Fruit fly (Drosophila melanogaster) whole organism, prepupa: Measurements from ENCODE around the gene CG18787.
A peak's percentile ranks its signal among the peaks of the same experiment; 100 is the strongest.
"Not testable (repeated sequence)": the region's sequence is repeated elsewhere in the genome, so short reads cannot be mapped to it uniquely, and the experiment has no call there.

Experiments
- CG10669 ChIP-seq: fragments of 200-800 bp; sonication (Bioruptor generic); optimal IDR thresholded peaks from 3 replicates; lab custom pipeline; 2018; ENCODE audit warnings: missing biosample characterization, mild to moderate bottlenecking, missing genetic modification characterization, moderate library complexity
- CG11294 ChIP-seq: fragments of 200-800 bp; sonication (Bioruptor generic); IDR thresholded peaks from 2 replicates; pipeline ENCODE4 v1.3.6; 2022; ENCODE audit warnings: missing biosample characterization, missing genetic modification characterization
- CG11762 ChIP-seq: fragments of 200-800 bp; sonication (Bioruptor generic); optimal IDR thresholded peaks from 3 replicates; lab custom pipeline; 2016; ENCODE audit warnings: missing biosample characterization, missing genetic modification characterization; ENCODE audit not compliant: insufficient read depth
- CG11902 ChIP-seq: fragments of 200-800 bp; sonication (Bioruptor generic); optimal IDR thresholded peaks from 3 replicates; lab custom pipeline; 2016; ENCODE audit warnings: missing biosample characterization, missing genetic modification characterization
- CG15336 ChIP-seq: fragments of 200-800 bp; sonication (Bioruptor generic); IDR thresholded peaks from 2 replicates; pipeline ENCODE4 v1.3.6; 2022; ENCODE audit warnings: missing biosample characterization, missing genetic modification characterization
- CG1621 ChIP-seq: fragments of 200-800 bp; sonication (Bioruptor generic); optimal IDR thresholded peaks from 3 replicates; lab custom pipeline; 2018; ENCODE audit warnings: missing biosample characterization, mild to moderate bottlenecking, missing genetic modification characterization
- CG6163 ChIP-seq: fragments of 200-800 bp; sonication (Bioruptor generic); IDR thresholded peaks from 3 replicates; pipeline ENCODE4 v1.3.6; 2022; ENCODE audit warnings: missing biosample characterization, missing genetic modification characterization
- CG7368 ChIP-seq: fragments of 200-800 bp; sonication (Bioruptor generic); optimal IDR thresholded peaks from 3 replicates; lab custom pipeline; 2016; ENCODE audit warnings: missing biosample characterization, missing genetic modification characterization
- CG8119 ChIP-seq: fragments of 200-800 bp; sonication (Bioruptor generic); IDR thresholded peaks from 3 replicates; pipeline ENCODE4 v1.3.6; 2022; ENCODE audit warnings: missing biosample characterization, missing genetic modification characterization
- CG8319 ChIP-seq: fragments of 200-800 bp; sonication (Bioruptor generic); optimal IDR thresholded peaks from 3 replicates; lab custom pipeline; 2016; ENCODE audit warnings: missing biosample characterization, missing genetic modification characterization
- CG8632 ChIP-seq: fragments of 200-800 bp; sonication (Bioruptor generic); optimal IDR thresholded peaks from 3 replicates; lab custom pipeline; 2016; ENCODE audit warnings: missing biosample characterization, missing genetic modification characterization
- Eip75B ChIP-seq: fragments of 200-800 bp; sonication (Bioruptor generic); optimal IDR thresholded peaks from 3 replicates; lab custom pipeline; 2016; ENCODE audit warnings: missing biosample characterization, missing genetic modification characterization
- Hr39 ChIP-seq: fragments of 200-800 bp; sonication (Bioruptor generic); optimal IDR thresholded peaks from 2 replicates; lab custom pipeline; 2016; ENCODE audit warnings: missing biosample characterization, missing genetic modification characterization
- Lpt ChIP-seq: fragments of 200-800 bp; sonication (Bioruptor generic); optimal IDR thresholded peaks from 3 replicates; lab custom pipeline; 2016; ENCODE audit warnings: missing biosample characterization, missing genetic modification characterization
- OdsH ChIP-seq: fragments of 200-800 bp; sonication (Bioruptor generic); optimal IDR thresholded peaks from 3 replicates; lab custom pipeline; 2016; ENCODE audit warnings: missing biosample characterization, missing genetic modification characterization
- Smox ChIP-seq: fragments of 200-800 bp; sonication (Bioruptor generic); optimal IDR thresholded peaks from 3 replicates; lab custom pipeline; 2016; ENCODE audit warnings: missing biosample characterization, missing genetic modification characterization
- Sox102F ChIP-seq: fragments of 200-800 bp; sonication (Bioruptor generic); optimal IDR thresholded peaks from 2 replicates; lab custom pipeline; 2016; ENCODE audit warnings: missing biosample characterization, mild to moderate bottlenecking, missing genetic modification characterization
- Sox14 ChIP-seq: fragments of 200-800 bp; sonication (Bioruptor generic); optimal IDR thresholded peaks from 3 replicates; lab custom pipeline; 2016; ENCODE audit warnings: missing biosample characterization, missing genetic modification characterization
- Sox15 ChIP-seq: fragments of 200-800 bp; sonication (Bioruptor generic); optimal IDR thresholded peaks from 3 replicates; lab custom pipeline; 2016; ENCODE audit warnings: missing biosample characterization, missing genetic modification characterization
- cyc ChIP-seq: fragments of 200-800 bp; sonication (Bioruptor generic); optimal IDR thresholded peaks from 3 replicates; lab custom pipeline; 2016; ENCODE audit warnings: missing biosample characterization, missing genetic modification characterization
- dac ChIP-seq: fragments of 200-800 bp; sonication (Bioruptor generic); optimal IDR thresholded peaks from 2 replicates; lab custom pipeline; 2017; ENCODE audit warnings: missing biosample characterization, mild to moderate bottlenecking, missing genetic modification characterization
- dsx ChIP-seq: fragments of 200-800 bp; optimal IDR thresholded peaks from 3 replicates; lab custom pipeline; 2019; ENCODE audit warnings: missing biosample characterization, mild to moderate bottlenecking, missing genetic modification characterization, moderate library complexity; ENCODE audit not compliant: poor library complexity, severe bottlenecking
- fkh ChIP-seq: fragments of 200-800 bp; sonication (Bioruptor generic); optimal IDR thresholded peaks from 3 replicates; lab custom pipeline; 2017; ENCODE audit warnings: missing biosample characterization, mild to moderate bottlenecking, missing genetic modification characterization, moderate library complexity
- lz ChIP-seq: fragments of 200-800 bp; sonication (Bioruptor generic); optimal IDR thresholded peaks from 3 replicates; lab custom pipeline; 2016; ENCODE audit warnings: missing biosample characterization, missing genetic modification characterization
- pdm3 ChIP-seq: fragments of 200-800 bp; sonication (Bioruptor generic); optimal IDR thresholded peaks from 3 replicates; lab custom pipeline; 2016; ENCODE audit warnings: missing biosample characterization, missing genetic modification characterization
- spab ChIP-seq: fragments of 200-800 bp; sonication (Bioruptor generic); optimal IDR thresholded peaks from 2 replicates; lab custom pipeline; 2017; ENCODE audit warnings: missing biosample characterization, mild to moderate bottlenecking, missing genetic modification characterization, missing genetic modification reagents
- svp ChIP-seq: fragments of 200-800 bp; sonication (Bioruptor generic); peaks from one replicate; lab custom pipeline; 2016; ENCODE audit warnings: missing biosample characterization, missing genetic modification characterization

CG18787 gene

DNA sequence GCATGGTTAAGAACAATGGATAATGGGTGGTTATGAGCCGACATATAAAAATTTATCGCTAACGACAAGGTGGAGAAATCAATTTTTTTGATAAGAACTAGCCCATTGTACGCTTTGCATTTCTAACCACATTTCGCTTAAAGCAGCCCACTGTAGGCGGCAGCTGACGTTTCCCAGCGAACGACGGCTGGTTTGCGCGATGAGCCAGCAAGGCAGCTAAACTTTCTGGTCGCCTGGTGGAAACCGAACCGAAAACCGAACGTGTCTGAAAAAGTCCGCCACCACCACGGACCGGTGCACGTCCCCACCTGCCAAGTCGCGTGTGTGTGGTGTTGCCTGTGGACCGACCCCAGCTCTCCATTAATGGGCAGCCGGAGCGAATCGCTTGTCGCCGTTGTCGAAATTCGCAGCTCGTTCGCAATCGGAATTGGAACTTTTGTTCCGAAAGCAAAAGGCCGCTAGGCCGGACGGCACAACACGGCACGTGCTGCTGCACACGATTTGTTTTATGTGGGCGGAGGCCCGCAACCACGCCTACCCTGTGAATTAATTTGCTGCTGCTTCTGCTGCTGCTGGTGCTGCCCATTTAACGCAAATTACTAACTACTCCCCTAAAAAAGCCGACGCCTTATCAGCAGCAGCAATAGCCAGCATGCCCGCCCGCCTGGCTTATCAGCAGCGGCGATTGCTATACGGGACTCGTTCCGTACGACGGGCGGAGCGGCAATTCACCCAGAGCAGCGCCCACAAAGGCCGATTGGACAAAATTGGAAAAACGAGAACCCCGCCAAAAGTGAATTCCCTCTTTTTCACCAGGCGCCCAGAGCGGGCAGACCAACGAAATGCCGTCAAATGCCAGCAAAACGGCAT lies 4.0 kb upstream of the CG18787 start (continued):
- no peak for TF ChIP-seq spab (GFP tag; lab: Kevin White, UChicago)
- no peak for TF ChIP-seq CG11902 (GFP tag; lab: Kevin White, UChicago)
- TF ChIP-seq CG15336 (GFP tag; lab: Robert Waterston, UW), result no peak
- peak; percentile 43 for TF ChIP-seq dsx
- TF ChIP-seq Sox15, result no peak
- TF ChIP-seq Eip75B (GFP tag; lab: Kevin White, UChicago), result no peak
- TF ChIP-seq CG8119 (GFP tag; lab: Robert Waterston, UW), result no peak
- TF ChIP-seq fkh (GFP tag; lab: Kevin White, UChicago), result no peak
- TF ChIP-seq CG8632 (GFP tag; lab: Kevin White, UChicago), result peak; percentile 28
- peak; percentile 47 for TF ChIP-seq pdm3 (GFP tag; lab: Kevin White, UChicago)
- TF ChIP-seq OdsH, result peak; percentile 42
- TF ChIP-seq CG11762 (GFP tag; lab: Kevin White, UChicago), result peak; percentile 16
- TF ChIP-seq dac (GFP tag; lab: Kevin White, UChicago), result no peak
- TF ChIP-seq CG6163 (GFP tag; lab: Robert Waterston, UW), result no peak
- TF ChIP-seq CG8319 (GFP tag; lab: Kevin White, UChicago), result no peak
- TF ChIP-seq CG7368 (GFP tag; lab: Kevin White, UChicago), result peak; percentile 30
- peak; percentile 42 for TF ChIP-seq Sox14 (GFP tag; lab: Kevin White, UChicago)
- TF ChIP-seq CG11294, result no peak
- peak; percentile 12 for TF ChIP-seq Smox (GFP tag; lab: Kevin White, UChicago)
- TF ChIP-seq, all 60 proteins: peak for 34

DNA sequence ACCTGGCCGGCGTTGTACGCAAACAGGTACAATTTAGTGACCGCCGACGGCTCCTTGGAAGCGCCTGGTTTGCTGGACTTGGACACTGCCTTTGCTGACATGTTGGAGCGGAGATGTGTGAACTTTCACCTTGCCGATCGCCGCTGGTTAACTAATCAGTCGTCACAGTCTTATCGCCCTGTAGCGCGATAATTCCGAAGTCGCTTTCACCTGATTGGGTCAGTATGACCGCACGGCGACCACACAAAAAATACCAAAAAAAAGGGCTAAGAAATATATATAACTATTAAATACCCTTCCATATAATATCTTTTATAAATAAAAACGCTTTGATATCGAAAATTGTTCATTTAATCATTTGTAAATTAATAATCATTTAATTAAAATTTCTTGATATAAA lies 2.9 kb upstream of the CG18787 start, which contains the start of gene Hacd1:
Gene Hacd1, minus strand, starts transcription at position 216 of the 400 bp plus-strand sequence.
- TF ChIP-seq Sox15, result no peak
- peak; percentile 92 for TF ChIP-seq svp
- no peak for TF ChIP-seq CG15336 (GFP tag; lab: Robert Waterston, UW)

dm6 chr2L:12001132-12001531 lies 2.0 kb upstream of the CG18787 start:
- TF ChIP-seq svp, result peak; percentile 55
- no peak for TF ChIP-seq CG1621 (tag; lab: Kevin White, UChicago)
- TF ChIP-seq lz (GFP tag; lab: Kevin White, UChicago), result no peak
- no peak for TF ChIP-seq fkh (GFP tag; lab: Kevin White, UChicago)
- TF ChIP-seq Lpt (GFP tag; lab: Kevin White, UChicago), result no peak
- TF ChIP-seq, all 60 proteins: peak for 1

- not testable (repeated sequence) for TF ChIP-seq cyc (GFP tag; lab: Kevin White, UChicago); svp; Sox14 (GFP tag; lab: Kevin White, UChicago)
Measured at dm6 chr2L:11996509-11996908, 2.6 kb downstream of the CG18787 start, which contains the start of gene Ada1-1. Gene Ada1-1, plus strand, starts transcription at chr2L:11996809.

DNA sequence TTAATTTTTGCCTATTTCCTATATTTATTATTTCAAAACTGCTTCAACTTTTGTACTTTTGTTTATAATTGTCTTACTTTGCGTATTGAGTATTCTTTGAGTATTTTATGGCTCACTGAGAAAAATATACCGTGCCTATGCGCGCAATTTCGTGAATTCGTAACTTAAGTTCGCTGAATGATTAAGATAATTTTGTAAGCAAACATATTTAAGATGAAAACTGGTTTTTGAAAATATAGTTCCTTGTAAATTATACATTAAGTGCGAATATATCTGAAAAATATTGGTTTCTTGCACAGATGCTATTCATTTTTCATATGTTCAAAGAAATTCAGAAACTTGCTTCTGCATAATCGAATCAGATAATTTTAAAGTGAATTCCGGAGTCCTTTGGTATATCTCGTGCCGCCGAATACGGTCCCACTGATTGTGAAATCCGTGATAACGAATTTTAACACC lies 3.8 kb downstream of the CG18787 start, which contains the start of the genes CG18789 and Qtzl:
Gene CG18789, minus strand, starts transcription at position 101 of the 459 bp plus-strand sequence.
Gene Qtzl, plus strand, starts transcription at position 409 of the 459 bp plus-strand sequence.
- TF ChIP-seq Sox102F, CG10669, Hr39 (GFP tag; lab: Kevin White, UChicago): not testable (repeated sequence)

- not testable (repeated sequence) for TF ChIP-seq Lpt (GFP tag; lab: Kevin White, UChicago); CG7368 (GFP tag; lab: Kevin White, UChicago); CG15336 (GFP tag; lab: Robert Waterston, UW)
Measured at dm6 chr2L:11992602-11993001, 6.5 kb downstream of the CG18787 start, which contains the start of gene Ada1-2. Gene Ada1-2, plus strand, starts transcription at chr2L:11992902.
